Fruit fly (Drosophila melanogaster): ENCODE measurements around the gene CG12236.

Gene CG12236

dm6 chrX:5904377-5905085, 3.4 kb upstream of the CG12236 start (continued):
- TF ChIP-seq CG17612 (GFP tag; IDR thresholded peaks at IDR 0.05) (no peak), ato (GFP tag; IDR thresholded peaks at IDR 0.05; ENCODE audit: partially characterized antibody) (no peak), bab2 (GFP tag; optimal IDR thresholded peaks at IDR 0.05) (no peak), Hmx (GFP tag; optimal IDR thresholded peaks at IDR 0.05) (no peak), CG10654 (GFP tag; optimal IDR thresholded peaks at IDR 0.05) (no peak), CHES-1-like (GFP tag; optimal IDR thresholded peaks at IDR 0.05) (peak; percentile 0), CG12744 (GFP tag; optimal IDR thresholded peaks at IDR 0.05) (no peak), Side (GFP tag; optimal IDR thresholded peaks at IDR 0.05) (no peak), CG9609 (GFP tag; optimal IDR thresholded peaks at IDR 0.05) (no peak), CG4617 (GFP tag; optimal IDR thresholded peaks at IDR 0.05; ENCODE audit: borderline replicate concordance) (no peak), ci (GFP tag; IDR thresholded peaks at IDR 0.05) (0 out of 3 replicates have a peak, but pooled peaks have one; percentile 43), CG17829 (tag; optimal IDR thresholded peaks at IDR 0.05) (no peak), CkIIα-i1 (GFP tag; IDR thresholded peaks at IDR 0.05) (no peak), CG4707 (GFP tag; optimal IDR thresholded peaks at IDR 0.05) (no peak), Hr78 (GFP tag; optimal IDR thresholded peaks at IDR 0.05) (peak in 1 of 2 experiments; percentile 15), Oaz (GFP tag; IDR thresholded peaks at IDR 0.05) (no peak), Poxn (GFP tag; IDR thresholded peaks at IDR 0.05) (no peak), ewg (GFP tag; optimal IDR thresholded peaks at IDR 0.05) (peak; percentile 57), Doc3 (GFP tag; IDR thresholded peaks at IDR 0.05; ENCODE audit: partially characterized antibody) (no peak), CG16779 (GFP tag; IDR thresholded peaks at IDR 0.05) (no peak), az2 (GFP tag; optimal IDR thresholded peaks at IDR 0.05) (no peak), otp (GFP tag; IDR thresholded peaks at IDR 0.05) (no peak), ab (GFP tag; optimal IDR thresholded peaks at IDR 0.05) (no peak), Sox102F (GFP tag; optimal IDR thresholded peaks at IDR 0.05) (no peak), CG11247 (GFP tag; IDR thresholded peaks at IDR 0.05) (no peak), luna (GFP tag; optimal IDR thresholded peaks at IDR 0.05) (no peak), Fer2 (tag; optimal IDR thresholded peaks at IDR 0.05) (no peak), pho (GFP tag; optimal IDR thresholded peaks at IDR 0.05) (no peak), CG11456 (GFP tag; IDR thresholded peaks at IDR 0.05) (no peak), slbo (GFP tag; IDR thresholded peaks at IDR 0.05) (no peak), gcm (GFP tag; optimal IDR thresholded peaks at IDR 0.05) (peak; percentile 57), Hsf (GFP tag; optimal IDR thresholded peaks at IDR 0.05) (no peak), MTF-1 (GFP tag; optimal IDR thresholded peaks at IDR 0.05; ENCODE audit: borderline replicate concordance) (no peak), yki (optimal IDR thresholded peaks at IDR 0.05) (peak; percentile 11), salm (tag; optimal IDR thresholded peaks at IDR 0.05) (no peak), CG34376 (GFP tag; optimal IDR thresholded peaks at IDR 0.05) (no peak), CG17359 (tag; optimal IDR thresholded peaks at IDR 0.05) (no peak), oc (tag; optimal IDR thresholded peaks at IDR 0.05) (peak; percentile 48), TFAM (GFP tag; optimal IDR thresholded peaks at IDR 0.05) (no peak), CG10979 (tag; optimal IDR thresholded peaks at IDR 0.05) (peak; percentile 12), CG11723 (GFP tag; optimal IDR thresholded peaks at IDR 0.05) (no peak), CG17361 (GFP tag; IDR thresholded peaks at IDR 0.05) (no peak), CG8281 (tag; optimal IDR thresholded peaks at IDR 0.05) (peak; percentile 89), CG6813 (GFP tag; optimal IDR thresholded peaks at IDR 0.05) (no peak), sens (GFP tag) (peak; percentile 77), CG12942 (GFP tag; optimal IDR thresholded peaks at IDR 0.05) (no peak), wek (GFP tag; optimal IDR thresholded peaks at IDR 0.05) (no peak), amos (GFP tag; IDR thresholded peaks at IDR 0.05; ENCODE audit: partially characterized antibody) (no peak), CG32767 (GFP tag; IDR thresholded peaks at IDR 0.05) (no peak), CG14860 (GFP tag; IDR thresholded peaks at IDR 0.05; ENCODE audit: partially characterized antibody) (no peak)

Measured in whole organism, embryonic.